Fruit fly (Drosophila melanogaster): ENCODE results near the gene fz2.

Gene fz2

DNA sequence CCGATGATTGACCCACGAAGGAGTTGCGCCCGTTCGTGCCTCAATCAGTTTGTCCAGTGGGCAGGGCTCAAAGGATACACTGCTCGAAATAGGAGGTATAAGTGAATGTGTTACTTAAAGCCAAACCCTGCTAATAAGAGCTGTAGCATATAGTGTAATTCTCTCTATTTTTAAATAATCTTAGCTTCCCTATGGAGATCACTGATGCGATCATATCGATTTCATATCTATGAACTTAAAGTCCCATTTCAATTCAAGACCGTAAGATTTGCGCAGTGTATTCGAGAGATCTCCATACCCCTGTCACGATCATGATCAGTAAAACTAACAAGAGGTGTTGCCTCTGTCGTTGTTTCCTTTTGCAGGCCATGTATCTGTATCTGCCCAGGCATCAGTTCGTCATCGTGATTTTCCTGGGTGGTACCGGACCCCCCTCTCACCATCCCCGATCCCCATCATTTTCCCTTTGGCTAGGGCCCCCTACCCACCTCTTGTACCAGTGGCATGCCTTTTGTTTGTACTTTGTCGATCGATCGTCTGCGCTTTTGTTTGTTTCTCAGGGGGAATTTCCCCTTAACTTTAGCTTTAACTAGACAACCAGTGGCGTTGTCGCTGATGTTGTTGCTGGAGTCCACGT is 62.0 kb downstream of the fz2 start (continued):
- no peak for TF ChIP-seq gt (GFP tag; IDR thresholded peaks at IDR 0.05)
- 0 out of 4 replicates have a peak, but pooled peaks have one; percentile 28 for TF ChIP-seq chinmo (GFP tag; IDR thresholded peaks at IDR 0.05; ENCODE audit: partially characterized antibody)
- TF ChIP-seq sens-2 (GFP tag; IDR thresholded peaks at IDR 0.05), result no peak
- peak; percentile 47; the same call in 1 of the 2 replicates for TF ChIP-seq Drgx (GFP tag; IDR thresholded peaks at IDR 0.05)
- TF ChIP-seq odd (GFP tag; optimal IDR thresholded peaks at IDR 0.05), result no peak
- TF ChIP-seq CG2712 (tag; optimal IDR thresholded peaks at IDR 0.05), result peak; percentile 50
- TF ChIP-seq grn (GFP tag; optimal IDR thresholded peaks at IDR 0.05), result peak; percentile 68
- TF ChIP-seq CG8388 (GFP tag; optimal IDR thresholded peaks at IDR 0.05), result no peak
- peak in 1 of 2 experiments; percentile 88 for TF ChIP-seq bsh (GFP tag; optimal IDR thresholded peaks at IDR 0.05)
- no peak for TF ChIP-seq sob (GFP tag; IDR thresholded peaks at IDR 0.05)
- TF ChIP-seq scrt (GFP tag; optimal IDR thresholded peaks at IDR 0.05), result no peak
- peak; percentile 10 for TF ChIP-seq kni (GFP tag; optimal IDR thresholded peaks at IDR 0.05)
- TF ChIP-seq Vsx1 (GFP tag; optimal IDR thresholded peaks at IDR 0.05), result no peak
- no peak for TF ChIP-seq CG18764 (GFP tag; optimal IDR thresholded peaks at IDR 0.05)
- TF ChIP-seq en (GFP tag; optimal IDR thresholded peaks at IDR 0.05), result no peak
- no peak for TF ChIP-seq CG13624 (GFP tag; optimal IDR thresholded peaks at IDR 0.05)
- no peak for TF ChIP-seq CG9817 (tag; optimal IDR thresholded peaks at IDR 0.05)
- TF ChIP-seq al (GFP tag; IDR thresholded peaks at IDR 0.05), result no peak
- peak; percentile 47 for TF ChIP-seq CG4360 (GFP tag; IDR thresholded peaks at IDR 0.05)
- TF ChIP-seq Doc2 (GFP tag; IDR thresholded peaks at IDR 0.05), result no peak
- peak; percentile 86 for TF ChIP-seq crol (GFP tag; IDR thresholded peaks at IDR 0.05)
- no peak for TF ChIP-seq E2f1 (GFP tag; IDR thresholded peaks at IDR 0.05)
- no peak for TF ChIP-seq psq (GFP tag; optimal IDR thresholded peaks at IDR 0.05)
- no peak for TF ChIP-seq nau (GFP tag; optimal IDR thresholded peaks at IDR 0.05)
- TF ChIP-seq hb (GFP tag; IDR thresholded peaks at IDR 0.05; ENCODE audit: partially characterized antibody), result no peak
- TF ChIP-seq D (optimal IDR thresholded peaks at IDR 0.05), result peak; percentile 12
- no peak for TF ChIP-seq D (GFP tag; optimal IDR thresholded peaks at IDR 0.05)
- peak; percentile 70 for TF ChIP-seq lbe (GFP tag; optimal IDR thresholded peaks at IDR 0.05)
- peak; percentile 3 for TF ChIP-seq D19A (tag; optimal IDR thresholded peaks at IDR 0.05)
- no peak for TF ChIP-seq CG1602 (GFP tag; optimal IDR thresholded peaks at IDR 0.05)
- no peak for TF ChIP-seq vfl (GFP tag; optimal IDR thresholded peaks at IDR 0.05)
- TF ChIP-seq phol (tag; optimal IDR thresholded peaks at IDR 0.05), result peak; percentile 13
- peak; percentile 22; the same call in 1 of the 3 replicates for TF ChIP-seq row (GFP tag; IDR thresholded peaks at IDR 0.05)
- no peak for TF ChIP-seq ro (GFP tag; IDR thresholded peaks at IDR 0.05)
- peak; percentile 8 for TF ChIP-seq CG10209 (GFP tag; optimal IDR thresholded peaks at IDR 0.05)
- TF ChIP-seq CG10431 (GFP tag; optimal IDR thresholded peaks at IDR 0.05), result no peak
- no peak for TF ChIP-seq croc (GFP tag; conservative IDR thresholded peaks at IDR 0.05)
- TF ChIP-seq Oaz (GFP tag; IDR thresholded peaks at IDR 0.05), result no peak

DNA sequence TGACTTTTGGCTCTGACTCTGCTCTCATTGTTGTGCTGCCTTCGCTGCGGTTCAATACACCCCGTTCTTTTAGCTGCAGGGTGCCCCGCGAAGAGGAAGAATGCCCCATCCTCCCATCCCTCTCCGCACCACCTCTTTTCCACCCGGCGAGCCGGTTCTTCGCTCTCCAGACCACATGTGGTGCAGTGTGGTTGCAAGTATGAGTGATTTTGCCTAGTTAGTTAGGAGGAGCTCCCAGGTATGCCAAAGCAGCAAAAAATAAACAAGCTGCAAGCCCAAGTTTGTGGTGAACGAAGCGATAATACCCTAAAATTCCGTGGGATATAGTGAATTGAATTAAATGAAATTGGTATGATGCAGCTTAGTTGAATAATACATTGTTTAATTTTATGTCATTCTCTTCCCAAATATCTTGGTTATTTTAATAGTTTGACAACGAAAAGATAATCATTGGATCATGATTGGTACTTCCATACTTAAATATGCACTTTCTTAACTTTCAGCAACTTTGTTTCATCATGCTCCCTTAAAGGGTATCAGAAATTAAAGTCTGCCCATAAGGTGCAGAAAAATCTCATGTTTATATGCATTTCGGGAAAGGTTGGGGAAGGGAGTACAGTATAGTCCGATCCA is 62.9 kb downstream of the fz2 start:
- TF ChIP-seq fd96Cb (tag; optimal IDR thresholded peaks at IDR 0.05) (peak; percentile 18), dimm (GFP tag; IDR thresholded peaks at IDR 0.05) (no peak), sens (GFP tag) (peak; percentile 22), rib (GFP tag; IDR thresholded peaks at IDR 0.05) (0 out of 2 replicates have a peak, but pooled peaks have one; percentile 42), Fer3 (tag; optimal IDR thresholded peaks at IDR 0.05) (no peak), hb (GFP tag; IDR thresholded peaks at IDR 0.05; ENCODE audit: partially characterized antibody) (no peak), Drgx (GFP tag; IDR thresholded peaks at IDR 0.05) (no peak; the same call in 1 of the 2 replicates), CG2889 (GFP tag; IDR thresholded peaks at IDR 0.05) (no peak), kni (GFP tag; optimal IDR thresholded peaks at IDR 0.05) (no peak), wor (GFP tag; IDR thresholded peaks at IDR 0.05) (no peak), bsh (GFP tag; optimal IDR thresholded peaks at IDR 0.05) (peak in 1 of 2 experiments; percentile 68), ara (GFP tag; IDR thresholded peaks at IDR 0.05) (0 out of 2 replicates have a peak, but pooled peaks have one; percentile 5), row (GFP tag; IDR thresholded peaks at IDR 0.05) (0 out of 3 replicates have a peak, but pooled peaks have one; percentile 29), ash1 (GFP tag; optimal IDR thresholded peaks at IDR 0.05) (no peak), Ssrp (tag; optimal IDR thresholded peaks at IDR 0.05) (peak; percentile 4), Ets65A (GFP tag) (peak; percentile 27), z (GFP tag; IDR thresholded peaks at IDR 0.05) (0 out of 3 replicates have a peak, but pooled peaks have one; percentile 41)
